Worm (Caenorhabditis elegans) whole organism, late embryonic: Measurements from ENCODE around the gene nhr-120.

Experiments
- C08G9.2 ChIP-seq: sonication (generic microtip); optimal IDR thresholded peaks from 2 replicates; lab custom pipeline; 2016; ENCODE audit warnings: mild to moderate bottlenecking, missing genetic modification characterization, moderate library complexity, missing compliant biosample characterization
- K02D7.2 ChIP-seq: sonication (generic microtip); optimal IDR thresholded peaks from 2 replicates; lab custom pipeline; 2017; ENCODE audit warnings: mild to moderate bottlenecking, missing genetic modification characterization, missing compliant biosample characterization
- K09A11.1 ChIP-seq: sonication (generic microtip); optimal IDR thresholded peaks from 2 replicates; lab custom pipeline; 2017; ENCODE audit warnings: antibody characterized with exemption, mild to moderate bottlenecking, missing genetic modification characterization, missing compliant biosample characterization; ENCODE audit not compliant: insufficient read depth
- T23F11.4 ChIP-seq: fragments of 200-800 bp; sonication (Bioruptor generic); optimal IDR thresholded peaks from 2 replicates; lab custom pipeline; 2018; ENCODE audit warnings: mild to moderate bottlenecking, missing genetic modification characterization, missing compliant biosample characterization
- ama-1 ChIP-seq: fragments of 150-350 bp; optimal IDR thresholded peaks from 2 replicates; lab custom pipeline; 2014
- ceh-14 ChIP-seq: sonication (generic microtip); optimal IDR thresholded peaks from 2 replicates; lab custom pipeline; 2016; ENCODE audit warnings: missing genotype, missing genetic modification characterization, missing compliant biosample characterization
- ceh-18 ChIP-seq: sonication (generic microtip); optimal IDR thresholded peaks from 2 replicates; lab custom pipeline; 2016; ENCODE audit warnings: missing genetic modification characterization, missing compliant biosample characterization
- ceh-2 ChIP-seq: sonication (generic microtip); optimal IDR thresholded peaks from 2 replicates; lab custom pipeline; 2016; ENCODE audit warnings: missing genotype, missing genetic modification characterization, missing compliant biosample characterization
- ceh-22 ChIP-seq: sonication (generic microtip); optimal IDR thresholded peaks from 2 replicates; lab custom pipeline; 2017; ENCODE audit warnings: missing biosample characterization, missing genetic modification characterization
- ceh-24 ChIP-seq: sonication (generic microtip); optimal IDR thresholded peaks from 2 replicates; lab custom pipeline; 2016; ENCODE audit warnings: mild to moderate bottlenecking, missing genetic modification characterization, missing compliant biosample characterization
- ceh-31 ChIP-seq: sonication (generic microtip); optimal IDR thresholded peaks from 2 replicates; lab custom pipeline; 2016; ENCODE audit warnings: missing genetic modification characterization, missing compliant biosample characterization
- ceh-45 ChIP-seq: fragments of 200-800 bp; sonication (Bioruptor generic); IDR thresholded peaks from 2 replicates; pipeline ENCODE4 v1.3.6; 2022; ENCODE audit warnings: missing genetic modification reagents, missing genetic modification characterization, missing compliant biosample characterization
- ceh-6 ChIP-seq: fragments of 200-800 bp; sonication (Bioruptor generic); optimal IDR thresholded peaks from 2 replicates; lab custom pipeline; 2018; ENCODE audit warnings: mild to moderate bottlenecking, missing genetic modification characterization, missing compliant biosample characterization
- ceh-9 ChIP-seq: sonication (generic microtip); optimal IDR thresholded peaks from 2 replicates; lab custom pipeline; 2016; ENCODE audit warnings: mild to moderate bottlenecking, missing genetic modification characterization, inconsistent platforms, missing compliant biosample characterization
- dmd-4 ChIP-seq: sonication (generic microtip); optimal IDR thresholded peaks from 2 replicates; lab custom pipeline; 2016; ENCODE audit warnings: borderline replicate concordance, missing genetic modification characterization, missing compliant biosample characterization
- dve-1 ChIP-seq: sonication (generic microtip); optimal IDR thresholded peaks from 2 replicates; lab custom pipeline; 2017; ENCODE audit warnings: antibody characterized with exemption, mild to moderate bottlenecking, missing genetic modification characterization, missing compliant biosample characterization
- elt-2 ChIP-seq: sonication (generic microtip); optimal IDR thresholded peaks from 2 replicates; lab custom pipeline; 2016; ENCODE audit warnings: missing genetic modification reagents, missing genetic modification characterization, missing compliant biosample characterization
- elt-4 ChIP-seq: sonication (generic microtip); optimal IDR thresholded peaks from 2 replicates; lab custom pipeline; 2016; ENCODE audit warnings: missing genetic modification characterization, missing compliant biosample characterization
- fkh-6 ChIP-seq: sonication (generic microtip); optimal IDR thresholded peaks from 2 replicates; lab custom pipeline; 2016; ENCODE audit warnings: missing genetic modification characterization, missing compliant biosample characterization
- hlh-13 ChIP-seq: fragments of 200-800 bp; sonication (Bioruptor generic); optimal IDR thresholded peaks from 2 replicates; lab custom pipeline; 2018; ENCODE audit warnings: mild to moderate bottlenecking, missing genetic modification characterization, missing compliant biosample characterization
- hlh-6 ChIP-seq: sonication (generic microtip); optimal IDR thresholded peaks from 2 replicates; lab custom pipeline; 2016; ENCODE audit warnings: missing genotype, missing genetic modification characterization, missing compliant biosample characterization
- lim-6 ChIP-seq: sonication (generic microtip); optimal IDR thresholded peaks from 2 replicates; lab custom pipeline; 2016; ENCODE audit warnings: missing genetic modification characterization, missing compliant biosample characterization
- lin-11 ChIP-seq: fragments of 200-800 bp; sonication (Bioruptor generic); optimal IDR thresholded peaks from 2 replicates; lab custom pipeline; 2018; ENCODE audit warnings: mild to moderate bottlenecking, missing genetic modification characterization, missing compliant biosample characterization
- madf-2 ChIP-seq: sonication (generic microtip); optimal IDR thresholded peaks from 2 replicates; lab custom pipeline; 2017; ENCODE audit warnings: missing genetic modification characterization, missing compliant biosample characterization
- mec-3 ChIP-seq: sonication (generic microtip); optimal IDR thresholded peaks from 2 replicates; lab custom pipeline; 2016; ENCODE audit warnings: borderline replicate concordance, missing genetic modification characterization, missing compliant biosample characterization
- nfya-1 ChIP-seq: sonication (generic microtip); optimal IDR thresholded peaks from 2 replicates; lab custom pipeline; 2017; ENCODE audit warnings: missing genetic modification characterization, mild to moderate bottlenecking, missing compliant biosample characterization, antibody characterized with exemption, moderate library complexity
- nhr-11 ChIP-seq: fragments of 150-350 bp; optimal IDR thresholded peaks from 2 replicates; lab custom pipeline; 2014; ENCODE audit warnings: missing biosample characterization, missing genetic modification characterization
- nhr-232 ChIP-seq: sonication (generic microtip); optimal IDR thresholded peaks from 2 replicates; lab custom pipeline; 2016; ENCODE audit warnings: missing genetic modification characterization, missing compliant biosample characterization
- npax-4 ChIP-seq: sonication (generic microtip); optimal IDR thresholded peaks from 2 replicates; lab custom pipeline; 2016; ENCODE audit warnings: missing genetic modification characterization, missing compliant biosample characterization
- pat-9 ChIP-seq: fragments of 200-800 bp; sonication (Bioruptor generic); optimal IDR thresholded peaks from 2 replicates; lab custom pipeline; 2018; ENCODE audit warnings: mild to moderate bottlenecking, missing genetic modification characterization, moderate library complexity, missing compliant biosample characterization
- pax-1 ChIP-seq: fragments of 150-350 bp; optimal IDR thresholded peaks from 2 replicates; lab custom pipeline; 2014; ENCODE audit warnings: missing biosample characterization, missing genetic modification characterization
- pha-4 ChIP-seq: fragments of 150-350 bp; optimal IDR thresholded peaks from 2 replicates; lab custom pipeline; 2018; ENCODE audit warnings: missing biosample characterization, missing genetic modification reagents, missing genetic modification characterization
- pros-1 ChIP-seq: fragments of 150-350 bp; optimal IDR thresholded peaks from 2 replicates; lab custom pipeline; 2014; ENCODE audit warnings: missing biosample characterization, missing genetic modification reagents, missing genetic modification characterization
- ref-2 ChIP-seq: sonication (generic microtip); optimal IDR thresholded peaks from 2 replicates; lab custom pipeline; 2016; ENCODE audit warnings: missing genetic modification characterization, missing compliant biosample characterization
- sdc-2 ChIP-seq: sonication (generic microtip); optimal IDR thresholded peaks from 2 replicates; lab custom pipeline; 2016; ENCODE audit warnings: missing genotype, missing genetic modification characterization, missing compliant biosample characterization
- sox-2 ChIP-seq: fragments of 200-800 bp; sonication (Bioruptor generic); IDR thresholded peaks from 2 replicates; pipeline ENCODE4 v1.3.6; 2022; ENCODE audit warnings: missing genetic modification reagents, missing genetic modification characterization, missing compliant biosample characterization
- sox-4 ChIP-seq: sonication (generic microtip); optimal IDR thresholded peaks from 2 replicates; lab custom pipeline; 2017; ENCODE audit warnings: mild to moderate bottlenecking, missing genetic modification characterization, inconsistent platforms, missing compliant biosample characterization
- tbx-2 ChIP-seq: sonication (generic microtip); optimal IDR thresholded peaks from 2 replicates; lab custom pipeline; 2016; ENCODE audit warnings: missing genetic modification characterization, missing compliant biosample characterization
- tbx-7 ChIP-seq: sonication (generic microtip); optimal IDR thresholded peaks from 2 replicates; lab custom pipeline; 2016; ENCODE audit warnings: missing genotype, missing genetic modification characterization, missing compliant biosample characterization
- ttx-3 ChIP-seq: sonication (generic microtip); optimal IDR thresholded peaks from 2 replicates; lab custom pipeline; 2016; ENCODE audit warnings: missing genetic modification reagents, missing genetic modification characterization, missing compliant biosample characterization
- unc-42 ChIP-seq: sonication (generic microtip); optimal IDR thresholded peaks from 2 replicates; lab custom pipeline; 2016; ENCODE audit warnings: missing genotype, missing genetic modification characterization, missing compliant biosample characterization
- unc-55 ChIP-seq: sonication (generic microtip); optimal IDR thresholded peaks from 2 replicates; lab custom pipeline; 2017; ENCODE audit warnings: missing biosample characterization, missing genetic modification reagents, missing genetic modification characterization
- zip-5 ChIP-seq: sonication (generic microtip); optimal IDR thresholded peaks from 2 replicates; lab custom pipeline; 2016; ENCODE audit warnings: missing genetic modification characterization, missing compliant biosample characterization

nhr-120 gene

DNA sequence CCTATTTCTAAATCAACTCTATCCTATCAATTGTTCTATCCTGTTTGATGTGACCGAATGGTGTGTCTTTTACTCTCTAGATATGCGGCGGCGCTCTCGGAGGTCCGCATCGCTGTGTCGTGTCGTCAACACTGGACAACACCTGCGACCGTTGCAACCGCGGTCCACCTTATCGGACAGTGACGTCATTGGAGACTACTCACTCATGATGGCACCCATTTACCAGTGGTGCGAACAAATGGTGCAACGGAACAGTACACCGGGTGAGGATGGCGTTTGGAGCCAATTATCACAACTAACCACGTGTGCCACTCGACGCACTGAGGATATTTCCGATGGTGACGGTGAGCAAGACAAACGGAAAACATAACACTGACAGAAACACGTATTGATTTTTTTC, 15.1 kb downstream of the nhr-120 start (continued):
- TF ChIP-seq tbx-2 (peak; percentile 46), ceh-45 (GFP tag; lab: Robert Waterston, UW) (no peak)

DNA sequence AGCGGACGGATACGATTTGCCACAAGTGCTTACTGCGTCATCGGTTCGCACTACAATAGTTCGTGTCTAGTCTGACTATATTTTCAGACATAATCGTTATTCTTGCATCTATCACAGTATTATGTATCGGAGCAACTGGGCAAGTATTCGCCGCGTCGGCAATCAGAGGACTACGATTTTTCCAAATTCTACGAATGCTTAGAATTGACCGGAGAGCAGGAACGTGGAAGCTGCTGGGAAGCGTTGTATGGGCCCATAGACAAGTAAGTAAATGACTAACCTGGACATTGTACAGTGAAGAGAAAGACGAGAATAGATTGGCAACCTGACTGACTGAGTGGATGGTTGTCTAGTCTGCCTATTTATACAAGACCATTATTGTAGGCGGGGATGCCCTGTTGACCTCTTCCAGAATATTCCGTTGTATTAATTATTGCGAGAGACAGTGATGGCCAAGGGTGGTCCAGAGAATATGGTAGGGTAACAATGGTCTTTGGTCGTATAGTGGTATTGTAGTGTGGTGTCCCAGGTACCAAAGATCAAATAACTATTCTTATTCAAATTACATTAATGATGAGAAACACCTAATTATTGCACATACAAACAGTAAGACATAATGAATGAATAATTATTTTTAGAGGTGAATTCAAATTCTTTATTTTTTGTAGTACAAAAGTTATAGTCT, 17.7 kb downstream of the nhr-120 start, which contains the start of gene clec-266:
TSS of gene clec-266 (minus strand) at position 364 of the 685 bp plus-strand sequence.
- TF ChIP-seq unc-55 (GFP tag; lab: Kevin White, UChicago): peak; percentile 18
- TF ChIP-seq ref-2 (tag; lab: Kevin White, UChicago): peak; percentile 25
- TF ChIP-seq ama-1 (lab: Kevin White, UChicago): peak; percentile 31
- no peak for TF ChIP-seq sox-4 (tag; lab: Kevin White, UChicago)
- TF ChIP-seq pha-4 (tag; lab: Kevin White, UChicago): no peak
- TF ChIP-seq sdc-2 (tag; lab: Kevin White, UChicago): no peak
- peak; percentile 11 for TF ChIP-seq ceh-31
- TF ChIP-seq sox-2 (GFP tag; lab: Robert Waterston, UW): peak; percentile 70
- TF ChIP-seq fkh-6 (tag; lab: Kevin White, UChicago): no peak

DNA sequence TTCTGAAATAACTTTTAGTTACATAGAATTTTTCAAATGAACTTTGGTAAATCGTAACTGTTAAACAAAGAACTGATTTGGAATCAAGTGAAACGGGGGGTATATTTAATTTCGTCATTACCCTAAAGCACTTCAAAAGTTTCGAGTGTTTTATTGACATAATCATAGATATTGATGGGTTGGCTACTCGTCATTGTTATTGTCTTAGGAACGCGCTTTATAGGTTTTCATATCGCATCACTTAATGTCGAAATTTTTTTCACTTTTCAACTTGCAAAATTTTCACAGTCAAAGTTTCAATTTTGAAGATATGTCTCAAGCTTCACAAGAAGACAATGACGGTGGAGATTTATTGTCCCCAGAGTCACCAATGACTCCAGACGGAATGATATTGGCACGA, 21.7 kb downstream of the nhr-120 start, which contains the start of gene kqt-1:
TSS of gene kqt-1 (plus strand) at position 301 of the 400 bp plus-strand sequence.
- TF ChIP-seq tbx-2: no peak
- no peak for TF ChIP-seq unc-42 (tag; lab: Kevin White, UChicago)
- TF ChIP-seq elt-4 (tag; lab: Kevin White, UChicago): no peak
- TF ChIP-seq tbx-7 (tag; lab: Kevin White, UChicago): no peak
- TF ChIP-seq ceh-18 (tag; lab: Kevin White, UChicago): no peak
- no peak for TF ChIP-seq dve-1
- no peak for TF ChIP-seq K09A11.1 (tag; lab: Kevin White, UChicago)
- TF ChIP-seq pat-9 (tag; lab: Kevin White, UChicago): no peak

ce11 chrX:6617622-6618021, 22.8 kb downstream of the nhr-120 start:
- no peak for TF ChIP-seq ceh-6 (GFP tag; lab: Kevin White, UChicago)
- peak; percentile 60 for TF ChIP-seq ama-1 (lab: Kevin White, UChicago)

ce11 chrX:6613537-6613936, 26.9 kb downstream of the nhr-120 start:
- TF ChIP-seq ceh-22 (tag; lab: Kevin White, UChicago) (no peak), pha-4 (tag; lab: Kevin White, UChicago) (no peak), mec-3 (no peak), ceh-6 (GFP tag; lab: Kevin White, UChicago) (no peak), T23F11.4 (no peak), dmd-4 (tag; lab: Kevin White, UChicago) (no peak), zip-5 (tag; lab: Kevin White, UChicago) (no peak), ttx-3 (tag; lab: Kevin White, UChicago) (peak; percentile 6), elt-2 (tag; lab: Kevin White, UChicago) (no peak), lim-6 (no peak), nhr-232 (no peak), madf-2 (tag; lab: Kevin White, UChicago) (no peak), lin-11 (no peak), hlh-13 (no peak), nfya-1 (tag; lab: Kevin White, UChicago) (no peak), ceh-2 (tag; lab: Kevin White, UChicago) (no peak), pax-1 (tag; lab: Kevin White, UChicago) (no peak), npax-4 (no peak), sox-4 (tag; lab: Kevin White, UChicago) (no peak), unc-55 (GFP tag; lab: Kevin White, UChicago) (no peak), pros-1 (tag; lab: Kevin White, UChicago) (no peak), nhr-11 (tag; lab: Kevin White, UChicago) (no peak), K02D7.2 (no peak), hlh-6 (tag; lab: Kevin White, UChicago) (no peak), tbx-7 (tag; lab: Kevin White, UChicago) (no peak), C08G9.2 (tag; lab: Kevin White, UChicago) (no peak), ceh-31 (peak; percentile 33), ceh-9 (tag; lab: Kevin White, UChicago) (no peak), ceh-24 (tag; lab: Kevin White, UChicago) (no peak), unc-42 (tag; lab: Kevin White, UChicago) (peak; percentile 80), elt-4 (tag; lab: Kevin White, UChicago) (no peak), ceh-14 (tag; lab: Kevin White, UChicago) (peak; percentile 4)
